Fruit fly (Drosophila melanogaster) whole organism, embryonic: ENCODE data around the gene CG7332.

ENCODE experiments used
- Abd-B ChIP-seq: fragments of 200-800 bp; sonication (Bioruptor generic); optimal IDR thresholded peaks from 2 replicates; lab custom pipeline; 2018; ENCODE audit warnings: missing biosample characterization, mild to moderate bottlenecking, missing genetic modification characterization, moderate library complexity
- B-H2 ChIP-seq: fragments of 200-800 bp; sonication (Bioruptor generic); optimal IDR thresholded peaks from 2 replicates; lab custom pipeline; 2018; ENCODE audit warnings: missing biosample characterization, mild to moderate bottlenecking, missing genetic modification characterization
- Bgb ChIP-seq: fragments of 200-800 bp; sonication (Bioruptor generic); IDR thresholded peaks from 2 replicates; pipeline ENCODE4 v1.3.6; 2022; ENCODE audit warnings: missing biosample characterization, missing genetic modification characterization; ENCODE audit not compliant: partially characterized antibody
- CG10267 ChIP-seq: fragments of 200-800 bp; sonication (Bioruptor generic); optimal IDR thresholded peaks from 2 replicates; lab custom pipeline; 2018; ENCODE audit warnings: missing biosample characterization, mild to moderate bottlenecking, missing genetic modification characterization, moderate library complexity
- CG10979 ChIP-seq: fragments of 200-800 bp; sonication (Bioruptor generic); optimal IDR thresholded peaks from 2 replicates; lab custom pipeline; 2018; ENCODE audit warnings: missing biosample characterization, mild to moderate bottlenecking, missing genetic modification characterization, moderate library complexity
- CG11093 ChIP-seq: fragments of 200-800 bp; sonication (Bioruptor generic); IDR thresholded peaks from 3 replicates; pipeline ENCODE4 v1.3.6; 2022; ENCODE audit warnings: missing biosample characterization, missing genetic modification characterization
- CG11247 ChIP-seq: fragments of 200-800 bp; sonication (Bioruptor generic); IDR thresholded peaks from 2 replicates; pipeline ENCODE4 v1.3.6; 2022; ENCODE audit warnings: missing biosample characterization, missing genetic modification characterization
- CG12104 ChIP-seq: fragments of 200-800 bp; sonication (Bioruptor generic); optimal IDR thresholded peaks from 3 replicates; lab custom pipeline; 2016; ENCODE audit warnings: missing biosample characterization, missing genetic modification characterization
- CG13296 ChIP-seq: fragments of 200-800 bp; sonication (Bioruptor generic); optimal IDR thresholded peaks from 3 replicates; lab custom pipeline; 2018; ENCODE audit warnings: missing biosample characterization, mild to moderate bottlenecking, missing genetic modification characterization
- CG15269 ChIP-seq: fragments of 200-800 bp; sonication (Bioruptor generic); optimal IDR thresholded peaks from 2 replicates; lab custom pipeline; 2018; ENCODE audit warnings: missing biosample characterization, mild to moderate bottlenecking, missing genetic modification characterization, moderate library complexity
- CG16779 ChIP-seq: fragments of 200-800 bp; sonication (Bioruptor generic); IDR thresholded peaks from 2 replicates; pipeline ENCODE4 v1.3.6; 2022; ENCODE audit warnings: missing biosample characterization, missing genetic modification characterization
- CG31365 ChIP-seq: fragments of 200-800 bp; sonication (Bioruptor generic); optimal IDR thresholded peaks from 2 replicates; lab custom pipeline; 2018; ENCODE audit warnings: missing biosample characterization, mild to moderate bottlenecking, missing genetic modification characterization
- CG5180 ChIP-seq: fragments of 200-800 bp; sonication (Bioruptor generic); optimal IDR thresholded peaks from 3 replicates; lab custom pipeline; 2017; ENCODE audit warnings: missing biosample characterization, missing genetic modification characterization, mild to moderate bottlenecking, moderate library complexity, missing genetic modification reagents
- CG6854 ChIP-seq: fragments of 200-800 bp; sonication (Bioruptor generic); optimal IDR thresholded peaks from 3 replicates; lab custom pipeline; 2017; ENCODE audit warnings: missing biosample characterization, mild to moderate bottlenecking, missing genetic modification characterization
- CG7839 ChIP-seq: fragments of 200-800 bp; sonication (Bioruptor generic); optimal IDR thresholded peaks from 3 replicates; lab custom pipeline; 2018; ENCODE audit warnings: missing biosample characterization, mild to moderate bottlenecking, missing genetic modification characterization, moderate library complexity
- CG9727 ChIP-seq: fragments of 200-800 bp; sonication (Bioruptor generic); optimal IDR thresholded peaks from 3 replicates; lab custom pipeline; 2017; ENCODE audit warnings: missing biosample characterization, mild to moderate bottlenecking, missing genetic modification characterization
- CG9797 ChIP-seq: fragments of 200-800 bp; sonication (Bioruptor generic); optimal IDR thresholded peaks from 3 replicates; lab custom pipeline; 2018; ENCODE audit warnings: missing biosample characterization, mild to moderate bottlenecking, missing genetic modification characterization
- Dref ChIP-seq: fragments of 200-800 bp; sonication (Bioruptor generic); IDR thresholded peaks from 2 replicates; pipeline ENCODE4 v1.3.6; 2022; ENCODE audit warnings: missing biosample characterization, missing genetic modification characterization
- E2f1 ChIP-seq: fragments of 200-800 bp; sonication (Bioruptor generic); IDR thresholded peaks from 2 replicates; pipeline ENCODE4 v1.3.6; 2022; ENCODE audit warnings: missing biosample characterization, missing genetic modification characterization
- Hey ChIP-seq: fragments of 200-800 bp; sonication (Bioruptor generic); optimal IDR thresholded peaks from 3 replicates; lab custom pipeline; 2018; ENCODE audit warnings: missing biosample characterization, mild to moderate bottlenecking, missing genetic modification characterization
- Side ChIP-seq: fragments of 200-800 bp; sonication (Bioruptor generic); optimal IDR thresholded peaks from 2 replicates; lab custom pipeline; 2016; ENCODE audit warnings: missing biosample characterization, missing genetic modification characterization
- Sox100B ChIP-seq: fragments of 200-800 bp; sonication (Bioruptor generic); optimal IDR thresholded peaks from 3 replicates; lab custom pipeline; 2018; ENCODE audit warnings: missing biosample characterization, mild to moderate bottlenecking, missing genetic modification characterization
- Sox102F ChIP-seq: fragments of 200-800 bp; sonication (Bioruptor generic); optimal IDR thresholded peaks from 2 replicates; lab custom pipeline; 2018; ENCODE audit warnings: missing biosample characterization, mild to moderate bottlenecking, missing genetic modification characterization, moderate library complexity
- Sry-β ChIP-seq: fragments of 200-800 bp; sonication (Bioruptor generic); optimal IDR thresholded peaks from 2 replicates; lab custom pipeline; 2018; ENCODE audit warnings: missing biosample characterization, mild to moderate bottlenecking, missing genetic modification characterization, moderate library complexity
- abd-A ChIP-seq: fragments of 200-800 bp; sonication (Bioruptor generic); optimal IDR thresholded peaks from 3 replicates; lab custom pipeline; 2019; ENCODE audit warnings: missing biosample characterization, mild to moderate bottlenecking, missing genetic modification characterization, moderate library complexity
- amos ChIP-seq: fragments of 200-800 bp; sonication (Bioruptor generic); IDR thresholded peaks from 2 replicates; pipeline ENCODE4 v1.3.6; 2022; ENCODE audit warnings: missing biosample characterization, missing genetic modification characterization; ENCODE audit not compliant: partially characterized antibody
- bbx ChIP-seq: fragments of 200-800 bp; sonication (Bioruptor generic); IDR thresholded peaks from 2 replicates; pipeline ENCODE4 v1.3.6; 2022; ENCODE audit warnings: missing biosample characterization, missing genetic modification characterization; ENCODE audit not compliant: partially characterized antibody
- caup ChIP-seq: fragments of 200-800 bp; sonication (Bioruptor generic); optimal IDR thresholded peaks from 3 replicates; lab custom pipeline; 2017; ENCODE audit warnings: missing biosample characterization, mild to moderate bottlenecking, missing genetic modification characterization, moderate library complexity; ENCODE audit not compliant: severe bottlenecking
- chinmo ChIP-seq: fragments of 200-800 bp; sonication (Bioruptor generic); IDR thresholded peaks from 4 replicates; pipeline ENCODE4 v1.3.6; 2022; ENCODE audit warnings: missing biosample characterization, missing genetic modification characterization; ENCODE audit not compliant: partially characterized antibody
- chm ChIP-seq: fragments of 200-800 bp; sonication (Bioruptor generic); IDR thresholded peaks from 2 replicates; pipeline ENCODE4 v1.3.6; 2022; ENCODE audit warnings: missing biosample characterization, missing genetic modification characterization
- emc ChIP-seq: fragments of 200-800 bp; sonication (Bioruptor generic); optimal IDR thresholded peaks from 2 replicates; lab custom pipeline; 2016; ENCODE audit warnings: missing biosample characterization, missing genetic modification characterization
- exex ChIP-seq: fragments of 200-800 bp; sonication (Bioruptor generic); optimal IDR thresholded peaks from 4 replicates; lab custom pipeline; 2018; ENCODE audit warnings: missing biosample characterization, mild to moderate bottlenecking, missing genetic modification characterization, moderate library complexity
- gem ChIP-seq: fragments of 200-800 bp; sonication (Bioruptor generic); optimal IDR thresholded peaks from 2 replicates; lab custom pipeline; 2019; ENCODE audit warnings: missing biosample characterization, mild to moderate bottlenecking, missing genetic modification characterization, moderate library complexity
- grn ChIP-seq: fragments of 200-800 bp; sonication (Bioruptor generic); optimal IDR thresholded peaks from 3 replicates; lab custom pipeline; 2017; ENCODE audit warnings: missing biosample characterization, missing genetic modification characterization
- gsb ChIP-seq: fragments of 200-800 bp; sonication (Bioruptor generic); IDR thresholded peaks from 2 replicates; pipeline ENCODE4 v1.3.6; 2022; ENCODE audit warnings: missing biosample characterization, missing genetic modification characterization
- gsb-n ChIP-seq: fragments of 200-800 bp; sonication (Bioruptor generic); optimal IDR thresholded peaks from 3 replicates; lab custom pipeline; 2018; ENCODE audit warnings: missing biosample characterization, mild to moderate bottlenecking, missing genetic modification characterization
- kah ChIP-seq: fragments of 200-800 bp; sonication (Bioruptor generic); optimal IDR thresholded peaks from 2 replicates; lab custom pipeline; 2018; ENCODE audit warnings: missing biosample characterization, mild to moderate bottlenecking, missing genetic modification characterization
- klu ChIP-seq: fragments of 200-800 bp; sonication (Bioruptor generic); IDR thresholded peaks from 2 replicates; pipeline ENCODE4 v1.3.6; 2022; ENCODE audit warnings: missing biosample characterization, missing genetic modification characterization
- lmd ChIP-seq: fragments of 200-800 bp; sonication (Bioruptor generic); IDR thresholded peaks from 2 replicates; pipeline ENCODE4 v1.3.6; 2022; ENCODE audit warnings: missing biosample characterization, missing genetic modification characterization
- mam ChIP-seq: fragments of 200-800 bp; sonication (Bioruptor generic); optimal IDR thresholded peaks from 3 replicates; lab custom pipeline; 2016; ENCODE audit warnings: missing biosample characterization, missing genetic modification characterization
- scrt ChIP-seq: fragments of 200-800 bp; sonication (Bioruptor generic); optimal IDR thresholded peaks from 2 replicates; lab custom pipeline; 2018; ENCODE audit warnings: missing biosample characterization, mild to moderate bottlenecking, missing genetic modification characterization, moderate library complexity
- tna ChIP-seq: fragments of 200-800 bp; sonication (Bioruptor generic); IDR thresholded peaks from 2 replicates; pipeline ENCODE4 v1.3.6; 2022; ENCODE audit warnings: missing biosample characterization, missing genetic modification characterization; ENCODE audit not compliant: partially characterized antibody
- ttk ChIP-seq: fragments of 200-800 bp; sonication (Bioruptor generic); IDR thresholded peaks from 2 replicates; pipeline ENCODE4 v2.1.2; 2022; ENCODE audit warnings: missing biosample characterization, missing genetic modification characterization
- vfl ChIP-seq: fragments of 200-800 bp; sonication (Bioruptor generic); optimal IDR thresholded peaks from 2 replicates; lab custom pipeline; 2016; ENCODE audit warnings: missing biosample characterization, missing genetic modification characterization
- wek ChIP-seq: fragments of 200-800 bp; sonication (Bioruptor generic); optimal IDR thresholded peaks from 3 replicates; lab custom pipeline; 2018; ENCODE audit warnings: missing biosample characterization, mild to moderate bottlenecking, missing genetic modification characterization, moderate library complexity

The CG7332 gene

dm6 chrX:18848338-18849021 is 35.8 kb upstream of the CG7332 start, which contains the start of gene shop (continued):
- TF ChIP-seq CG11093 (GFP tag; lab: Robert Waterston, UW) (peak; percentile 71), mam (GFP tag; lab: Kevin White, UChicago) (peak; percentile 82), CG6854 (GFP tag; lab: Kevin White, UChicago) (peak; percentile 58), CG5180 (GFP tag; lab: Kevin White, UChicago) (peak; percentile 77), Sox100B (GFP tag; lab: Kevin White, UChicago) (peak; percentile 92), CG15269 (tag; lab: Kevin White, UChicago) (peak; percentile 89), emc (GFP tag; lab: Kevin White, UChicago) (peak; percentile 63), CG9727 (GFP tag; lab: Kevin White, UChicago) (peak; percentile 87), CG10267 (tag; lab: Kevin White, UChicago) (peak; percentile 73), Sox102F (GFP tag; lab: Kevin White, UChicago) (peak; percentile 88), klu (GFP tag; lab: Robert Waterston, UW) (peak; percentile 60; the same call in 1 of the 2 replicates), Sry-β (no peak), CG10979 (tag; lab: Kevin White, UChicago) (peak; percentile 87), CG16779 (GFP tag; lab: Robert Waterston, UW) (no peak), Hey (tag; lab: Kevin White, UChicago) (peak; percentile 2), CG13296 (GFP tag; lab: Kevin White, UChicago) (peak; percentile 83), gsb (GFP tag; lab: Robert Waterston, UW) (peak; percentile 59; the same call in 1 of the 2 replicates), Abd-B (GFP tag; lab: Kevin White, UChicago) (peak; percentile 86), tna (peak; percentile 12; the same call in 1 of the 2 replicates), chm (0 out of 2 replicates have a peak, but pooled peaks have one; percentile 45), CG31365 (tag; lab: Kevin White, UChicago) (no peak), wek (GFP tag; lab: Kevin White, UChicago) (peak; percentile 46), CG7839 (tag; lab: Kevin White, UChicago) (peak; percentile 91), ttk (GFP tag; lab: Robert Waterston, UW) (peak; percentile 67), CG12104 (GFP tag; lab: Kevin White, UChicago) (peak; percentile 82), gsb-n (tag; lab: Kevin White, UChicago) (peak; percentile 64), vfl (GFP tag; lab: Kevin White, UChicago) (peak; percentile 67), Side (GFP tag; lab: Kevin White, UChicago) (peak; percentile 45)

DNA sequence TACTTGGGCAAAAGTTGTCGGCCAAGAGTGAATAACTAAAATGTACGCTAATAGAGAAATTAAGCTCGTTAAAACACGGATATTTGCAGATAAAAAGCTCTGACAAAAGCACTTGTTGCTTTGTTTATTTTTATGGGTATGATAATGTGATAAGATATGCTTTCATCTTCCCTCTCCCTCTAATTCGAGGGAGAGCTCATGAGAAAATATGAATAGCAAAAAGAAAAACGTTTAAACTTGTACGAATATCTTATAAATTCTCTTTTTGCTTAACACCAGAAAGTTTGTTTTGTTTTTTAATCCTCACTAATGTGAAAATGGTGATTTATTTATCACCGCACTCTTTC is 35.3 kb upstream of the CG7332 start:
- peak; percentile 57; the same call in 1 of the 2 replicates for TF ChIP-seq Dref
- TF ChIP-seq bbx: peak; percentile 18; the same call in 1 of the 2 replicates
- no peak for TF ChIP-seq E2f1 (GFP tag; lab: Robert Waterston, UW)
- TF ChIP-seq B-H2 (GFP tag; lab: Kevin White, UChicago): no peak
- TF ChIP-seq ttk (GFP tag; lab: Robert Waterston, UW): no peak
- no peak for TF ChIP-seq CG11247 (GFP tag; lab: Robert Waterston, UW)
- TF ChIP-seq abd-A (tag; lab: Kevin White, UChicago): peak; percentile 83
- 0 out of 4 replicates have a peak, but pooled peaks have one; percentile 12 for TF ChIP-seq chinmo (GFP tag; lab: Robert Waterston, UW)
- peak; percentile 7 for TF ChIP-seq grn
- TF ChIP-seq scrt: peak; percentile 69
- TF ChIP-seq amos (GFP tag; lab: Robert Waterston, UW): peak; percentile 43; the same call in 1 of the 2 replicates
- TF ChIP-seq chm: no peak
- no peak for TF ChIP-seq CG9797 (GFP tag; lab: Kevin White, UChicago)
- TF ChIP-seq kah (GFP tag; lab: Kevin White, UChicago): peak; percentile 58
- TF ChIP-seq exex (tag; lab: Kevin White, UChicago): peak; percentile 50
- TF ChIP-seq Bgb: peak; percentile 26; the same call in 1 of the 2 replicates
- no peak for TF ChIP-seq lmd (GFP tag; lab: Robert Waterston, UW)
- no peak for TF ChIP-seq caup (GFP tag; lab: Kevin White, UChicago)
- no peak for TF ChIP-seq gem (tag; lab: Kevin White, UChicago)
